Worm (Caenorhabditis elegans) whole organism, early embryonic: ENCODE measurements around the gene Y55F3BR.11.

Source experiments
- B0310.2 ChIP-seq: sonication (generic microtip); optimal IDR thresholded peaks from 2 replicates; lab custom pipeline; 2016; ENCODE audit warnings: mild to moderate bottlenecking, missing genetic modification characterization, missing compliant biosample characterization
- F13C5.2 ChIP-seq: sonication (generic microtip); optimal IDR thresholded peaks from 2 replicates; lab custom pipeline; 2017; ENCODE audit warnings: mild to moderate bottlenecking, missing genetic modification characterization, inconsistent platforms, missing compliant biosample characterization
- aly-1 ChIP-seq: sonication (generic microtip); optimal IDR thresholded peaks from 2 replicates; lab custom pipeline; 2016; ENCODE audit warnings: missing genetic modification characterization, missing compliant biosample characterization
- ama-1 ChIP-seq: fragments of 150-350 bp; optimal IDR thresholded peaks from 2 replicates; lab custom pipeline; 2014
- ceh-13 ChIP-seq: fragments of 200-800 bp; sonication (Bioruptor generic); optimal IDR thresholded peaks from 2 replicates; lab custom pipeline; 2018; ENCODE audit warnings: mild to moderate bottlenecking, missing genetic modification characterization, missing compliant biosample characterization
- ceh-36 ChIP-seq: sonication (generic microtip); optimal IDR thresholded peaks from 2 replicates; lab custom pipeline; 2016; ENCODE audit warnings: missing genetic modification characterization, inconsistent platforms, missing compliant biosample characterization
- ets-7 ChIP-seq: sonication (generic microtip); optimal IDR thresholded peaks from 2 replicates; lab custom pipeline; 2016; ENCODE audit warnings: missing genotype, missing genetic modification characterization, missing compliant biosample characterization
- flt-1 ChIP-seq: fragments of 200-800 bp; sonication (Bioruptor generic); IDR thresholded peaks from 2 replicates; pipeline ENCODE4 v1.3.6; 2022; ENCODE audit warnings: missing genetic modification characterization, missing compliant biosample characterization
- hmbx-1 ChIP-seq: sonication (generic microtip); optimal IDR thresholded peaks from 2 replicates; lab custom pipeline; 2016; ENCODE audit warnings: mild to moderate bottlenecking, missing genetic modification characterization, missing compliant biosample characterization
- hmg-4 ChIP-seq: fragments of 200-800 bp; sonication (Bioruptor generic); optimal IDR thresholded peaks from 2 replicates; lab custom pipeline; 2018; ENCODE audit warnings: mild to moderate bottlenecking, missing genetic modification characterization, missing compliant biosample characterization
- hnd-1 ChIP-seq: sonication (generic microtip); optimal IDR thresholded peaks from 2 replicates; lab custom pipeline; 2016; ENCODE audit warnings: missing genetic modification characterization, missing compliant biosample characterization
- pes-1 ChIP-seq: fragments of 200-800 bp; sonication (Bioruptor generic); IDR thresholded peaks from 2 replicates; pipeline ENCODE4 v1.3.6; 2022; ENCODE audit warnings: missing genetic modification reagents, missing genetic modification characterization, missing compliant biosample characterization
- scrt-1 ChIP-seq: fragments of 200-800 bp; sonication (Bioruptor generic); IDR thresholded peaks from 2 replicates; pipeline ENCODE4 v1.3.6; 2022; ENCODE audit warnings: missing genetic modification characterization, missing compliant biosample characterization
- sea-1 ChIP-seq: fragments of 200-800 bp; sonication (Bioruptor generic); conservative IDR thresholded peaks from 2 replicates; pipeline ENCODE4 v1.3.6; 2022; ENCODE audit warnings: missing genetic modification characterization, missing compliant biosample characterization
- tbx-11 ChIP-seq: fragments of 200-800 bp; sonication (Bioruptor generic); IDR thresholded peaks from 2 replicates; pipeline ENCODE4 v1.3.6; 2022; ENCODE audit warnings: missing genetic modification characterization, missing compliant biosample characterization
- tbx-37 ChIP-seq: fragments of 200-800 bp; sonication (Bioruptor generic); conservative IDR thresholded peaks from 2 replicates; pipeline ENCODE4 v1.3.6; 2022; ENCODE audit warnings: missing genetic modification reagents, missing genetic modification characterization, missing compliant biosample characterization
- tra-4 ChIP-seq: sonication (generic microtip); optimal IDR thresholded peaks from 2 replicates; lab custom pipeline; 2017; ENCODE audit warnings: missing genetic modification characterization, missing compliant biosample characterization

The Y55F3BR.11 gene

ce11 chrIV:845198-845597 lies 9.8 kb upstream of the Y55F3BR.11 start, which contains the start of gene lgc-33:
Gene lgc-33, plus strand, starts transcription at chrIV:845498.
- TF ChIP-seq ceh-36, result no peak
- no peak for TF ChIP-seq ceh-13
- no peak for TF ChIP-seq sea-1
- no peak for TF ChIP-seq hmbx-1
- no peak for TF ChIP-seq scrt-1 (GFP tag; lab: Robert Waterston, UW)
- no peak for TF ChIP-seq tra-4 (tag; lab: Kevin White, UChicago)

ce11 chrIV:848207-848606 lies 6.8 kb upstream of the Y55F3BR.11 start:
- no peak for TF ChIP-seq pes-1 (GFP tag; lab: Robert Waterston, UW)

- TF ChIP-seq tra-4 (tag; lab: Kevin White, UChicago) (no peak), F13C5.2 (tag; lab: Kevin White, UChicago) (no peak), ets-7 (no peak), hnd-1 (tag; lab: Kevin White, UChicago) (no peak), pes-1 (GFP tag; lab: Robert Waterston, UW) (no peak), ceh-13 (no peak), ama-1 (lab: Kevin White, UChicago) (no peak), B0310.2 (tag; lab: Kevin White, UChicago) (no peak), aly-1 (no peak), tbx-37 (GFP tag; lab: Robert Waterston, UW) (no peak), scrt-1 (GFP tag; lab: Robert Waterston, UW) (no peak), tbx-11 (GFP tag; lab: Robert Waterston, UW) (no peak), hmbx-1 (no peak), flt-1 (GFP tag; lab: Robert Waterston, UW) (no peak), hmg-4 (no peak), ceh-36 (no peak), sea-1 (no peak)
These were observed 464 bp downstream of the Y55F3BR.11 start for ce11 chrIV:855483-855882.

ce11 chrIV:856038-856437 lies 1.0 kb downstream of the Y55F3BR.11 start:
- no peak for TF ChIP-seq aly-1
- peak; percentile 77 for TF ChIP-seq ceh-36

- TF ChIP-seq flt-1 (GFP tag; lab: Robert Waterston, UW), result no peak
- TF ChIP-seq hmg-4, result no peak
- no peak for TF ChIP-seq pes-1 (GFP tag; lab: Robert Waterston, UW)
- no peak for TF ChIP-seq hmbx-1
- TF ChIP-seq tbx-37 (GFP tag; lab: Robert Waterston, UW), result no peak
- TF ChIP-seq B0310.2 (tag; lab: Kevin White, UChicago), result no peak
- TF ChIP-seq scrt-1 (GFP tag; lab: Robert Waterston, UW), result no peak
- TF ChIP-seq F13C5.2 (tag; lab: Kevin White, UChicago), result no peak
- no peak for TF ChIP-seq tra-4 (tag; lab: Kevin White, UChicago)
- no peak for TF ChIP-seq hnd-1 (tag; lab: Kevin White, UChicago)
- TF ChIP-seq aly-1, result no peak
- no peak for TF ChIP-seq ceh-13
- TF ChIP-seq ceh-36, result no peak
- TF ChIP-seq sea-1, result no peak
- TF ChIP-seq ama-1 (lab: Kevin White, UChicago), result no peak
- TF ChIP-seq ets-7, result no peak
- no peak for TF ChIP-seq tbx-11 (GFP tag; lab: Robert Waterston, UW)
These were observed 3.6 kb downstream of the Y55F3BR.11 start, which contains the start of gene Y55F3BR.2 for ce11 chrIV:858630-859029. Gene Y55F3BR.2, plus strand, starts transcription at chrIV:858930.

ce11 chrIV:860810-861209 lies 5.8 kb downstream of the Y55F3BR.11 start:
- TF ChIP-seq aly-1, result no peak

- TF ChIP-seq tbx-37 (GFP tag; lab: Robert Waterston, UW) (no peak), sea-1 (no peak), hmg-4 (peak; percentile 27), flt-1 (GFP tag; lab: Robert Waterston, UW) (no peak), F13C5.2 (tag; lab: Kevin White, UChicago) (peak; percentile 45), aly-1 (no peak), ama-1 (lab: Kevin White, UChicago) (peak; percentile 84), B0310.2 (tag; lab: Kevin White, UChicago) (no peak), scrt-1 (GFP tag; lab: Robert Waterston, UW) (no peak), pes-1 (GFP tag; lab: Robert Waterston, UW) (no peak), tbx-11 (GFP tag; lab: Robert Waterston, UW) (0 out of 2 replicates have a peak, but pooled peaks have one; percentile 30), ceh-13 (no peak)
These were observed 11.8 kb downstream of the Y55F3BR.11 start for ce11 chrIV:866828-867270.

ce11 chrIV:868723-869122 lies 13.7 kb downstream of the Y55F3BR.11 start:
- TF ChIP-seq ets-7 (no peak), ceh-36 (no peak), tbx-37 (GFP tag; lab: Robert Waterston, UW) (no peak), hmbx-1 (no peak), ama-1 (lab: Kevin White, UChicago) (no peak), tbx-11 (GFP tag; lab: Robert Waterston, UW) (no peak), hnd-1 (tag; lab: Kevin White, UChicago) (no peak), F13C5.2 (tag; lab: Kevin White, UChicago) (no peak), pes-1 (GFP tag; lab: Robert Waterston, UW) (no peak)

- TF ChIP-seq aly-1 (no peak), flt-1 (GFP tag; lab: Robert Waterston, UW) (no peak), ama-1 (lab: Kevin White, UChicago) (no peak), sea-1 (no peak), tbx-37 (GFP tag; lab: Robert Waterston, UW) (no peak), scrt-1 (GFP tag; lab: Robert Waterston, UW) (no peak), B0310.2 (tag; lab: Kevin White, UChicago) (no peak), pes-1 (GFP tag; lab: Robert Waterston, UW) (no peak)
These were observed 18.3 kb downstream of the Y55F3BR.11 start for ce11 chrIV:873174-873788.
